Worm (Caenorhabditis elegans) whole organism, L1 larva: ENCODE results near the gene W01C9.2.

ENCODE experiments used
- C16A3.4 ChIP-seq: fragments of 150-350 bp; optimal IDR thresholded peaks from 2 replicates; lab custom pipeline; 2014; ENCODE audit warnings: missing biosample characterization, missing genetic modification characterization
- F16B12.6 ChIP-seq: fragments of 150-350 bp; optimal IDR thresholded peaks from 2 replicates; lab custom pipeline; 2014; ENCODE audit warnings: missing biosample characterization, missing genetic modification characterization
- alr-1 ChIP-seq: fragments of 200-800 bp; sonication (Bioruptor generic); optimal IDR thresholded peaks from 2 replicates; lab custom pipeline; 2018; ENCODE audit warnings: borderline replicate concordance, mild to moderate bottlenecking, missing genetic modification characterization, missing compliant biosample characterization
- aly-2 ChIP-seq: fragments of 150-350 bp; optimal IDR thresholded peaks from 2 replicates; lab custom pipeline; 2014; ENCODE audit warnings: missing biosample characterization, missing genetic modification characterization
- ceh-63 ChIP-seq: fragments of 200-800 bp; sonication (Bioruptor generic); optimal IDR thresholded peaks from 2 replicates; lab custom pipeline; 2018; ENCODE audit warnings: mild to moderate bottlenecking, missing genetic modification characterization, missing compliant biosample characterization
- ceh-8 ChIP-seq: fragments of 200-800 bp; sonication (Bioruptor generic); optimal IDR thresholded peaks from 2 replicates; lab custom pipeline; 2018; ENCODE audit warnings: mild to moderate bottlenecking, missing genetic modification characterization, moderate library complexity, missing compliant biosample characterization
- ceh-82 ChIP-seq, 3 experiments: fragments of 150-350 bp in 1 of 3; sonication (generic microtip) in 2 of 3; optimal IDR thresholded peaks; 2 replicates each; lab custom pipeline; 2014 to 2017; ENCODE audit warnings: missing biosample characterization in 3 of 3, missing genetic modification characterization in 3 of 3
- ceh-88 ChIP-seq: fragments of 200-800 bp; sonication (Bioruptor generic); IDR thresholded peaks from 2 replicates; pipeline ENCODE4 v1.3.6; 2022; ENCODE audit warnings: missing genetic modification characterization, missing compliant biosample characterization
- ceh-90 ChIP-seq: sonication (generic microtip); optimal IDR thresholded peaks from 2 replicates; lab custom pipeline; 2016; ENCODE audit warnings: missing genetic modification characterization, missing compliant biosample characterization
- dsc-1 ChIP-seq: sonication (generic microtip); optimal IDR thresholded peaks from 2 replicates; lab custom pipeline; 2016; ENCODE audit warnings: mild to moderate bottlenecking, missing genetic modification characterization, missing compliant biosample characterization
- efl-1 ChIP-seq, 4 experiments: fragments of 150-350 bp; optimal IDR thresholded peaks in 3 of 4; peaks in 1 of 4; 1 replicate in 1 of 4; 2 replicates in 3 of 4; lab custom pipeline; 2014; ENCODE audit warnings: missing biosample characterization in 2 of 4, missing genetic modification characterization in 2 of 4, missing genetic modification reagents in 2 of 4
- egl-27 ChIP-seq, 2 experiments: fragments of 150-350 bp in 1 of 2; sonication (generic microtip); optimal IDR thresholded peaks; 3 replicates each; lab custom pipeline; 2017 to 2018; ENCODE audit warnings: missing biosample characterization in 2 of 2, missing genetic modification characterization in 2 of 2, missing genetic modification reagents in 2 of 2
- elt-2 ChIP-seq: sonication (generic microtip); optimal IDR thresholded peaks from 2 replicates; lab custom pipeline; 2016; ENCODE audit warnings: missing genetic modification characterization, mild to moderate bottlenecking, inconsistent platforms, missing compliant biosample characterization, missing genetic modification reagents
- elt-3 ChIP-seq, 6 experiments: fragments of 150-350 bp in 1 of 6; sonication (generic microtip); optimal IDR thresholded peaks; 2 replicates each; lab custom pipeline; 2017 to 2018; ENCODE audit warnings: missing biosample characterization in 6 of 6, missing genetic modification characterization in 6 of 6, inconsistent platforms in 1 of 6
- fkh-8 ChIP-seq: sonication (generic microtip); optimal IDR thresholded peaks from 2 replicates; lab custom pipeline; 2016; ENCODE audit warnings: mild to moderate bottlenecking, missing genetic modification characterization, missing compliant biosample characterization
- grh-1 ChIP-seq: fragments of 200-800 bp; sonication (Bioruptor generic); IDR thresholded peaks from 2 replicates; pipeline ENCODE4 v1.3.6; 2022; ENCODE audit warnings: missing genetic modification reagents, missing genetic modification characterization, missing compliant biosample characterization
- hlh-4 ChIP-seq: sonication (generic microtip); optimal IDR thresholded peaks from 2 replicates; lab custom pipeline; 2016; ENCODE audit warnings: mild to moderate bottlenecking, missing genetic modification characterization, missing compliant biosample characterization
- irx-1 ChIP-seq: sonication (generic microtip); optimal IDR thresholded peaks from 2 replicates; lab custom pipeline; 2016; ENCODE audit warnings: missing genetic modification characterization, missing compliant biosample characterization
- isw-1 ChIP-seq: fragments of 200-800 bp; sonication (Bioruptor generic); IDR thresholded peaks from 2 replicates; pipeline ENCODE4 v1.3.6; 2022; ENCODE audit warnings: missing genetic modification characterization, missing compliant biosample characterization
- lin-14 ChIP-seq: fragments of 200-800 bp; sonication (Bioruptor generic); optimal IDR thresholded peaks from 2 replicates; lab custom pipeline; 2018; ENCODE audit warnings: mild to moderate bottlenecking, missing genetic modification characterization, moderate library complexity, missing compliant biosample characterization
- lin-15B ChIP-seq: fragments of 150-350 bp; sonication (generic microtip); optimal IDR thresholded peaks from 3 replicates; lab custom pipeline; 2014; ENCODE audit warnings: missing biosample characterization, missing genetic modification characterization
- lin-35 ChIP-seq, 2 experiments: fragments of 150-350 bp; optimal IDR thresholded peaks; 2 replicates each; lab custom pipeline; 2014; ENCODE audit warnings: missing biosample characterization in 2 of 2, missing genetic modification characterization in 2 of 2, missing genetic modification reagents in 2 of 2
- lin-39 ChIP-seq: fragments of 150-350 bp; optimal IDR thresholded peaks from 2 replicates; lab custom pipeline; 2014; ENCODE audit warnings: missing biosample characterization, missing genetic modification reagents, missing genetic modification characterization
- lir-3 ChIP-seq: sonication (generic microtip); optimal IDR thresholded peaks from 2 replicates; lab custom pipeline; 2016; ENCODE audit warnings: mild to moderate bottlenecking, missing genetic modification characterization, moderate library complexity, missing compliant biosample characterization; ENCODE audit not compliant: poor library complexity
- lsy-2 ChIP-seq, 2 experiments: fragments of 150-350 bp; optimal IDR thresholded peaks; 2 replicates each; lab custom pipeline; 2014; ENCODE audit warnings: missing biosample characterization in 2 of 2, missing genetic modification characterization in 2 of 2
- mdl-1 ChIP-seq, 2 experiments: fragments of 150-350 bp; optimal IDR thresholded peaks; 2 replicates each; lab custom pipeline; 2014 to 2017; ENCODE audit warnings: missing biosample characterization in 2 of 2, missing genetic modification characterization in 2 of 2, inconsistent platforms in 1 of 2
- mef-2 ChIP-seq: fragments of 150-350 bp; optimal IDR thresholded peaks from 2 replicates; lab custom pipeline; 2014; ENCODE audit warnings: missing biosample characterization, missing genetic modification characterization
- mep-1 ChIP-seq: fragments of 150-350 bp; optimal IDR thresholded peaks from 2 replicates; lab custom pipeline; 2014; ENCODE audit warnings: missing biosample characterization, missing genetic modification characterization
- nhr-12 ChIP-seq: sonication (generic microtip); optimal IDR thresholded peaks from 2 replicates; lab custom pipeline; 2017; ENCODE audit warnings: missing biosample characterization, missing genetic modification characterization
- nhr-19 ChIP-seq: fragments of 200-800 bp; sonication (Bioruptor generic); conservative IDR thresholded peaks from 2 replicates; pipeline ENCODE4 v1.3.6; 2022; ENCODE audit warnings: missing genetic modification characterization, missing compliant biosample characterization
- nhr-20 ChIP-seq: sonication (generic microtip); optimal IDR thresholded peaks from 2 replicates; lab custom pipeline; 2016; ENCODE audit warnings: mild to moderate bottlenecking, missing genetic modification characterization, missing compliant biosample characterization
- nhr-237 ChIP-seq: fragments of 150-350 bp; optimal IDR thresholded peaks from 2 replicates; lab custom pipeline; 2014; ENCODE audit warnings: missing biosample characterization, missing genetic modification characterization
- nhr-28 ChIP-seq: fragments of 150-350 bp; optimal IDR thresholded peaks from 2 replicates; lab custom pipeline; 2014; ENCODE audit warnings: missing biosample characterization, missing genetic modification characterization
- nhr-71 ChIP-seq: sonication (generic microtip); optimal IDR thresholded peaks from 2 replicates; lab custom pipeline; 2016; ENCODE audit warnings: mild to moderate bottlenecking, missing genetic modification characterization, moderate library complexity, missing compliant biosample characterization
- nhr-76 ChIP-seq: sonication (generic microtip); optimal IDR thresholded peaks from 2 replicates; lab custom pipeline; 2017; ENCODE audit warnings: missing biosample characterization, missing genetic modification characterization
- nhr-85 ChIP-seq: sonication (generic microtip); peaks from one replicate; lab custom pipeline; 2016; ENCODE audit warnings: missing genetic modification characterization, inconsistent platforms, missing compliant biosample characterization
- pag-3 ChIP-seq: sonication (generic microtip); optimal IDR thresholded peaks from 2 replicates; lab custom pipeline; 2017; ENCODE audit warnings: missing genetic modification characterization, mild to moderate bottlenecking, missing compliant biosample characterization, antibody characterized with exemption, borderline replicate concordance; ENCODE audit not compliant: insufficient read depth
- pax-3 ChIP-seq: fragments of 200-800 bp; sonication (Bioruptor generic); optimal IDR thresholded peaks from 2 replicates; lab custom pipeline; 2018; ENCODE audit warnings: mild to moderate bottlenecking, missing genetic modification characterization, moderate library complexity, missing compliant biosample characterization
- pqm-1 ChIP-seq: sonication (generic microtip); optimal IDR thresholded peaks from 3 replicates; lab custom pipeline; 2017; ENCODE audit warnings: missing biosample characterization, missing genetic modification characterization
- skn-1 ChIP-seq: fragments of 150-350 bp; optimal IDR thresholded peaks from 2 replicates; lab custom pipeline; 2014; ENCODE audit warnings: missing biosample characterization, missing genetic modification characterization
- snpc-4 ChIP-seq: fragments of 150-350 bp; optimal IDR thresholded peaks from 2 replicates; lab custom pipeline; 2014; ENCODE audit warnings: missing biosample characterization, missing genetic modification characterization
- sup-37 ChIP-seq: fragments of 200-800 bp; sonication (Bioruptor generic); optimal IDR thresholded peaks from 2 replicates; lab custom pipeline; 2018; ENCODE audit warnings: mild to moderate bottlenecking, missing genetic modification characterization, missing compliant biosample characterization
- tbx-2 ChIP-seq: sonication (generic microtip); optimal IDR thresholded peaks from 2 replicates; lab custom pipeline; 2016; ENCODE audit warnings: missing genetic modification characterization, missing compliant biosample characterization
- unc-130 ChIP-seq: fragments of 150-350 bp; optimal IDR thresholded peaks from 2 replicates; lab custom pipeline; 2017; ENCODE audit warnings: missing biosample characterization, missing genetic modification characterization, inconsistent platforms
- unc-30 ChIP-seq: sonication (generic microtip); optimal IDR thresholded peaks from 2 replicates; lab custom pipeline; 2017; ENCODE audit warnings: missing biosample characterization, missing genetic modification characterization
- unc-62 ChIP-seq: fragments of 150-350 bp; optimal IDR thresholded peaks from 2 replicates; lab custom pipeline; 2014; ENCODE audit warnings: missing biosample characterization, missing genetic modification reagents, missing genetic modification characterization
- unc-98 ChIP-seq: fragments of 200-800 bp; sonication (Bioruptor generic); IDR thresholded peaks from 2 replicates; pipeline ENCODE4 v1.3.6; 2022; ENCODE audit warnings: missing genetic modification characterization, missing compliant biosample characterization
- xbp-1 ChIP-seq: sonication (generic microtip); optimal IDR thresholded peaks from 2 replicates; lab custom pipeline; 2016; ENCODE audit warnings: missing genetic modification characterization, missing compliant biosample characterization
- ztf-11 ChIP-seq, 2 experiments: sonication (generic microtip); optimal IDR thresholded peaks; 2 replicates each; lab custom pipeline; 2016 to 2017; ENCODE audit warnings: missing genetic modification characterization in 2 of 2, missing biosample characterization in 1 of 2, missing compliant biosample characterization in 1 of 2

Gene W01C9.2

ce11 chrII:8546975-8547374 lies 10.8 kb downstream of the W01C9.2 start (continued):
- peak; percentile 25 to 44 (median 28) for TF ChIP-seq ceh-82 (tag; optimal IDR thresholded peaks at IDR 0.05; lab: Kevin White, UChicago)
- no peak for TF ChIP-seq unc-130 (tag; lab: Kevin White, UChicago)
- TF ChIP-seq F16B12.6 (tag; lab: Kevin White, UChicago): no peak
- TF ChIP-seq nhr-71 (tag; lab: Kevin White, UChicago): no peak
- TF ChIP-seq snpc-4 (tag; lab: Kevin White, UChicago): no peak
- TF ChIP-seq xbp-1 (tag; lab: Kevin White, UChicago): no peak
- TF ChIP-seq pqm-1 (tag; lab: Kevin White, UChicago): no peak
- TF ChIP-seq aly-2: peak; percentile 35
- no peak for TF ChIP-seq ceh-63 (GFP tag; lab: Kevin White, UChicago)
- TF ChIP-seq irx-1 (tag; lab: Kevin White, UChicago): no peak
- TF ChIP-seq elt-2: peak; percentile 17
- TF ChIP-seq lin-35 (GFP tag; optimal IDR thresholded peaks at IDR 0.05; lab: Kevin White, UChicago): peak; percentile 21 to 78
- no peak for TF ChIP-seq nhr-28
- TF ChIP-seq nhr-20 (tag; lab: Kevin White, UChicago): peak; percentile 68
- peak; percentile 78 for TF ChIP-seq C16A3.4 (tag; lab: Kevin White, UChicago)
- TF ChIP-seq nhr-19 (GFP tag; lab: Robert Waterston, UW): peak; percentile 31; the same call in 1 of the 2 replicates
- TF ChIP-seq lir-3 (tag; lab: Kevin White, UChicago): peak; percentile 48
- no peak for TF ChIP-seq ceh-8 (GFP tag; lab: Kevin White, UChicago)
- TF ChIP-seq efl-1 (optimal IDR thresholded peaks at IDR 0.05; lab: Kevin White, UChicago): peak; percentile 38 to 48
- peak; percentile 20 to 95 for TF ChIP-seq efl-1 (GFP tag; optimal IDR thresholded peaks at IDR 0.05 in 1 of 2; lab: Kevin White, UChicago)
- TF ChIP-seq skn-1 (tag; lab: Kevin White, UChicago): peak; percentile 65
- no peak for TF ChIP-seq pag-3 (tag; lab: Kevin White, UChicago)
- peak in 1 of 6 experiments; percentile 19 for TF ChIP-seq elt-3 (tag; optimal IDR thresholded peaks at IDR 0.05; lab: Kevin White, UChicago)
- TF ChIP-seq pax-3 (tag; lab: Kevin White, UChicago): no peak
- TF ChIP-seq unc-62 (GFP tag; lab: Kevin White, UChicago): no peak
- TF ChIP-seq hlh-4 (tag; lab: Kevin White, UChicago): no peak
- TF ChIP-seq ztf-11 (tag; optimal IDR thresholded peaks at IDR 0.05; lab: Kevin White, UChicago): peak in 1 of 2 experiments; percentile 19
- no peak for TF ChIP-seq unc-98
- TF ChIP-seq fkh-8: no peak
- TF ChIP-seq lin-15B (tag; lab: Kevin White, UChicago): no peak
- TF ChIP-seq nhr-12 (tag; lab: Kevin White, UChicago): no peak
- TF ChIP-seq ceh-88 (GFP tag; lab: Robert Waterston, UW): no peak
- TF ChIP-seq isw-1: no peak
- TF ChIP-seq alr-1 (tag; lab: Kevin White, UChicago): no peak
- peak in 1 of 2 experiments; percentile 69 for TF ChIP-seq lsy-2 (tag; optimal IDR thresholded peaks at IDR 0.05; lab: Kevin White, UChicago)
- TF ChIP-seq grh-1: no peak
- no peak for TF ChIP-seq lin-14 (GFP tag; lab: Kevin White, UChicago)
- no peak for TF ChIP-seq nhr-237 (tag; lab: Kevin White, UChicago)
- peak; percentile 27 for TF ChIP-seq dsc-1 (tag; lab: Kevin White, UChicago)
- no peak for TF ChIP-seq ceh-90 (tag; lab: Kevin White, UChicago)
- TF ChIP-seq tbx-2 (tag; lab: Kevin White, UChicago): no peak
- TF ChIP-seq mef-2 (tag; lab: Kevin White, UChicago): no peak
- TF ChIP-seq unc-30 (tag; lab: Kevin White, UChicago): no peak
- TF ChIP-seq mdl-1 (tag; optimal IDR thresholded peaks at IDR 0.05; lab: Kevin White, UChicago): peak in 1 of 2 experiments; percentile 60
- peak; percentile 66 for TF ChIP-seq mep-1 (tag; lab: Kevin White, UChicago)
- no peak for TF ChIP-seq egl-27 (tag; optimal IDR thresholded peaks at IDR 0.05; lab: Kevin White, UChicago)
- TF ChIP-seq lin-39 (tag; lab: Kevin White, UChicago): no peak
- no peak for TF ChIP-seq sup-37
- no peak for TF ChIP-seq nhr-85
- TF ChIP-seq nhr-76 (tag; lab: Kevin White, UChicago): no peak
